Fruit fly (Drosophila melanogaster) whole organism, embryonic: ENCODE results near the gene Ance-2.

Experiments
- ATbp ChIP-seq: fragments of 200-800 bp; sonication (Bioruptor generic); optimal IDR thresholded peaks from 2 replicates; lab custom pipeline; 2017; ENCODE audit warnings: missing biosample characterization, mild to moderate bottlenecking, missing genetic modification characterization, missing genetic modification reagents
- Asciz ChIP-seq: fragments of 200-800 bp; sonication (Bioruptor generic); optimal IDR thresholded peaks from 2 replicates; lab custom pipeline; 2017; ENCODE audit warnings: missing biosample characterization, mild to moderate bottlenecking, missing genetic modification characterization, missing genetic modification reagents
- CG10321 ChIP-seq: fragments of 200-800 bp; sonication (Bioruptor generic); IDR thresholded peaks from 2 replicates; pipeline ENCODE4 v1.3.6; 2022; ENCODE audit warnings: missing biosample characterization, missing genetic modification characterization
- CG10959 ChIP-seq: fragments of 200-800 bp; sonication (Bioruptor generic); IDR thresholded peaks from 2 replicates; pipeline ENCODE4 v1.3.6; 2022; ENCODE audit warnings: missing biosample characterization, missing genetic modification characterization
- CG11696 ChIP-seq: fragments of 200-800 bp; sonication (Bioruptor generic); IDR thresholded peaks from 2 replicates; pipeline ENCODE4 v1.3.6; 2022; ENCODE audit warnings: missing biosample characterization, missing genetic modification characterization
- CG1233 ChIP-seq: fragments of 200-800 bp; sonication (Bioruptor generic); optimal IDR thresholded peaks from 4 replicates; lab custom pipeline; 2018; ENCODE audit warnings: missing biosample characterization, mild to moderate bottlenecking, missing genetic modification characterization
- CG12744 ChIP-seq: fragments of 200-800 bp; sonication (Bioruptor generic); optimal IDR thresholded peaks from 2 replicates; lab custom pipeline; 2016; ENCODE audit warnings: missing biosample characterization, missing genetic modification characterization
- CG18599 ChIP-seq: fragments of 200-800 bp; sonication (Bioruptor generic); optimal IDR thresholded peaks from 3 replicates; lab custom pipeline; 2017; ENCODE audit warnings: missing biosample characterization, missing genetic modification characterization, mild to moderate bottlenecking, moderate library complexity, missing genetic modification reagents
- CG31388 ChIP-seq: fragments of 200-800 bp; sonication (Bioruptor generic); optimal IDR thresholded peaks from 2 replicates; lab custom pipeline; 2016; ENCODE audit warnings: missing biosample characterization, missing genetic modification characterization
- CG3726 ChIP-seq: fragments of 200-800 bp; sonication (Bioruptor generic); IDR thresholded peaks from 3 replicates; pipeline ENCODE4, ENCODE4 v1.3.6; 2022; ENCODE audit warnings: missing biosample characterization, missing genetic modification characterization
- CG5245 ChIP-seq: fragments of 200-800 bp; sonication (Bioruptor generic); optimal IDR thresholded peaks from 3 replicates; lab custom pipeline; 2016; ENCODE audit warnings: missing biosample characterization, missing genetic modification characterization
- CG6765 ChIP-seq: fragments of 200-800 bp; sonication (Bioruptor generic); optimal IDR thresholded peaks from 3 replicates; lab custom pipeline; 2017; ENCODE audit warnings: missing biosample characterization, mild to moderate bottlenecking, missing genetic modification characterization
- CG7556 ChIP-seq: fragments of 200-800 bp; sonication (Bioruptor generic); optimal IDR thresholded peaks from 2 replicates; lab custom pipeline; 2017; ENCODE audit warnings: missing biosample characterization, mild to moderate bottlenecking, missing genetic modification characterization
- CG9797 ChIP-seq: fragments of 200-800 bp; sonication (Bioruptor generic); optimal IDR thresholded peaks from 3 replicates; lab custom pipeline; 2018; ENCODE audit warnings: missing biosample characterization, mild to moderate bottlenecking, missing genetic modification characterization
- CG9876 ChIP-seq: fragments of 200-800 bp; sonication (Bioruptor generic); optimal IDR thresholded peaks from 2 replicates; lab custom pipeline; 2016; ENCODE audit warnings: missing biosample characterization, missing genetic modification characterization
- Dad ChIP-seq: fragments of 200-800 bp; sonication (Bioruptor generic); optimal IDR thresholded peaks from 3 replicates; lab custom pipeline; 2016; ENCODE audit warnings: missing biosample characterization, missing genetic modification characterization
- Deaf1 ChIP-seq: fragments of 200-800 bp; optimal IDR thresholded peaks from 3 replicates; lab custom pipeline; 2019; ENCODE audit warnings: missing biosample characterization, mild to moderate bottlenecking, missing genetic modification characterization, moderate library complexity
- Dp ChIP-seq: fragments of 200-800 bp; sonication (Bioruptor generic); optimal IDR thresholded peaks from 2 replicates; lab custom pipeline; 2018; ENCODE audit warnings: missing biosample characterization, mild to moderate bottlenecking, missing genetic modification characterization, moderate library complexity
- E2f1 ChIP-seq: fragments of 200-800 bp; sonication (Bioruptor generic); IDR thresholded peaks from 2 replicates; pipeline ENCODE4 v1.3.6; 2022; ENCODE audit warnings: missing biosample characterization, missing genetic modification characterization
- Elba2 ChIP-seq: fragments of 200-800 bp; sonication (Bioruptor generic); optimal IDR thresholded peaks from 3 replicates; lab custom pipeline; 2016; ENCODE audit warnings: missing biosample characterization, missing genetic modification characterization
- HmgD ChIP-seq: fragments of 200-800 bp; sonication (Bioruptor generic); optimal IDR thresholded peaks from 3 replicates; lab custom pipeline; 2016; ENCODE audit warnings: missing biosample characterization, missing genetic modification characterization
- Lhr ChIP-seq: fragments of 200-800 bp; sonication (Bioruptor generic); optimal IDR thresholded peaks from 3 replicates; lab custom pipeline; 2017; ENCODE audit warnings: mild to moderate bottlenecking, missing biosample characterization, missing genetic modification reagents, missing genetic modification characterization
- MESR4 ChIP-seq: fragments of 200-800 bp; sonication (Bioruptor generic); optimal IDR thresholded peaks from 2 replicates; lab custom pipeline; 2018; ENCODE audit warnings: missing biosample characterization, mild to moderate bottlenecking, missing genetic modification characterization, moderate library complexity
- Meics ChIP-seq: fragments of 200-800 bp; sonication (Bioruptor generic); optimal IDR thresholded peaks from 2 replicates; lab custom pipeline; 2017; ENCODE audit warnings: missing biosample characterization, mild to moderate bottlenecking, missing genetic modification characterization
- NC2α ChIP-seq: fragments of 200-800 bp; sonication (Bioruptor generic); optimal IDR thresholded peaks from 2 replicates; lab custom pipeline; 2016; ENCODE audit warnings: missing biosample characterization, missing genetic modification characterization
- Taf1 ChIP-seq: fragments of 200-800 bp; sonication (Bioruptor generic); IDR thresholded peaks from 2 replicates; pipeline ENCODE4 v1.3.6; 2022; ENCODE audit warnings: missing biosample characterization, missing genetic modification characterization
- Vsx1 ChIP-seq: fragments of 200-800 bp; sonication (Bioruptor generic); optimal IDR thresholded peaks from 2 replicates; lab custom pipeline; 2017; ENCODE audit warnings: missing biosample characterization, mild to moderate bottlenecking, missing genetic modification characterization, missing genetic modification reagents
- YL-1 ChIP-seq: fragments of 200-800 bp; sonication (Bioruptor generic); optimal IDR thresholded peaks from 3 replicates; lab custom pipeline; 2017; ENCODE audit warnings: missing biosample characterization, mild to moderate bottlenecking, missing genetic modification characterization
- abd-A ChIP-seq: fragments of 200-800 bp; sonication (Bioruptor generic); optimal IDR thresholded peaks from 3 replicates; lab custom pipeline; 2019; ENCODE audit warnings: missing biosample characterization, mild to moderate bottlenecking, missing genetic modification characterization, moderate library complexity
- cato ChIP-seq: fragments of 200-800 bp; sonication (Bioruptor generic); optimal IDR thresholded peaks from 2 replicates; lab custom pipeline; 2016; ENCODE audit warnings: missing biosample characterization, missing genetic modification characterization, borderline replicate concordance
- chinmo ChIP-seq: fragments of 200-800 bp; sonication (Bioruptor generic); IDR thresholded peaks from 4 replicates; pipeline ENCODE4 v1.3.6; 2022; ENCODE audit warnings: missing biosample characterization, missing genetic modification characterization; ENCODE audit not compliant: partially characterized antibody
- crol ChIP-seq: fragments of 200-800 bp; sonication (Bioruptor generic); IDR thresholded peaks from 2 replicates; pipeline ENCODE4 v1.3.6; 2022; ENCODE audit warnings: missing biosample characterization, missing genetic modification characterization
- dmrt99B ChIP-seq: fragments of 200-800 bp; sonication (Bioruptor generic); optimal IDR thresholded peaks from 2 replicates; lab custom pipeline; 2018; ENCODE audit warnings: missing biosample characterization, mild to moderate bottlenecking, missing genetic modification characterization, moderate library complexity
- fru ChIP-seq: fragments of >200 bp; optimal IDR thresholded peaks from 2 replicates; lab custom pipeline; 2017
- grn ChIP-seq: fragments of 200-800 bp; sonication (Bioruptor generic); optimal IDR thresholded peaks from 3 replicates; lab custom pipeline; 2017; ENCODE audit warnings: missing biosample characterization, missing genetic modification characterization
- gro ChIP-seq: fragments of 200-800 bp; sonication (Bioruptor generic); optimal IDR thresholded peaks from 2 replicates; lab custom pipeline; 2016; ENCODE audit warnings: missing biosample characterization, missing genetic modification characterization
- jigr1 ChIP-seq: fragments of 200-800 bp; sonication (Bioruptor generic); IDR thresholded peaks from 3 replicates; pipeline ENCODE4 v1.3.6; 2022; ENCODE audit warnings: missing biosample characterization, missing genetic modification characterization
- kay ChIP-seq: fragments of 200-800 bp; sonication (Bioruptor generic); optimal IDR thresholded peaks from 2 replicates; lab custom pipeline; 2016; ENCODE audit warnings: missing biosample characterization, missing genetic modification characterization
- mirr ChIP-seq: fragments of 200-800 bp; sonication (Bioruptor generic); optimal IDR thresholded peaks from 3 replicates; lab custom pipeline; 2018; ENCODE audit warnings: missing biosample characterization, mild to moderate bottlenecking, missing genetic modification characterization
- oc ChIP-seq: fragments of 200-800 bp; sonication (Bioruptor generic); optimal IDR thresholded peaks from 2 replicates; lab custom pipeline; 2018; ENCODE audit warnings: missing biosample characterization, mild to moderate bottlenecking, missing genetic modification characterization, moderate library complexity
- org-1 ChIP-seq: fragments of 200-800 bp; sonication (Bioruptor generic); optimal IDR thresholded peaks from 2 replicates; lab custom pipeline; 2017; ENCODE audit warnings: missing biosample characterization, missing genetic modification characterization
- pita ChIP-seq: fragments of 200-800 bp; sonication (Bioruptor generic); optimal IDR thresholded peaks from 2 replicates; lab custom pipeline; 2017; ENCODE audit warnings: missing biosample characterization, mild to moderate bottlenecking, missing genetic modification characterization
- sd ChIP-seq: fragments of 200-800 bp; sonication (Bioruptor generic); optimal IDR thresholded peaks from 3 replicates; lab custom pipeline; 2018; ENCODE audit warnings: missing biosample characterization, mild to moderate bottlenecking, missing genetic modification characterization, moderate library complexity
- slbo ChIP-seq: fragments of 200-800 bp; sonication (Bioruptor generic); IDR thresholded peaks from 2 replicates; pipeline ENCODE4 v1.3.6; 2022; ENCODE audit warnings: missing biosample characterization, missing genetic modification characterization
- so ChIP-seq: fragments of 200-800 bp; sonication (Bioruptor generic); IDR thresholded peaks from 3 replicates; pipeline ENCODE4 v1.3.6; 2022; ENCODE audit warnings: missing biosample characterization, missing genetic modification characterization
- stc ChIP-seq: fragments of 200-800 bp; sonication (Bioruptor generic); IDR thresholded peaks from 2 replicates; pipeline ENCODE4 v1.3.6; 2022; ENCODE audit warnings: missing biosample characterization, missing genetic modification characterization
- sug ChIP-seq: fragments of 200-800 bp; optimal IDR thresholded peaks from 2 replicates; lab custom pipeline; 2019; ENCODE audit warnings: missing biosample characterization, mild to moderate bottlenecking, missing genetic modification characterization, moderate library complexity
- zen ChIP-seq: fragments of 200-800 bp; sonication (Bioruptor generic); optimal IDR thresholded peaks from 3 replicates; lab custom pipeline; 2018; ENCODE audit warnings: missing biosample characterization, mild to moderate bottlenecking, missing genetic modification characterization, moderate library complexity
- zfh1 ChIP-seq: fragments of 200-800 bp; sonication (Bioruptor generic); IDR thresholded peaks from 3 replicates; pipeline ENCODE4 v1.3.6; 2022; ENCODE audit warnings: missing biosample characterization, missing genetic modification characterization

Ance-2 gene

dm6 chr2L:13869400-13869799 lies 39.7 kb upstream of the Ance-2 start (continued):
- TF ChIP-seq CG9797 (GFP tag; lab: Kevin White, UChicago) (no peak), ATbp (GFP tag; lab: Kevin White, UChicago) (no peak)

- TF ChIP-seq stc, result no peak
- TF ChIP-seq grn (GFP tag; lab: Kevin White, UChicago), result no peak
- TF ChIP-seq crol (GFP tag; lab: Robert Waterston, UW), result peak; percentile 50; the same call in 1 of the 2 replicates
- peak; percentile 51 for TF ChIP-seq sd (tag; lab: Kevin White, UChicago)
- TF ChIP-seq so (GFP tag; lab: Robert Waterston, UW), result 0 out of 3 replicates have a peak, but pooled peaks have one; percentile 31
- TF ChIP-seq abd-A (tag; lab: Kevin White, UChicago), result peak; percentile 18
Observed at dm6 chr2L:13873147-13873546, 36.0 kb upstream of the Ance-2 start.

DNA sequence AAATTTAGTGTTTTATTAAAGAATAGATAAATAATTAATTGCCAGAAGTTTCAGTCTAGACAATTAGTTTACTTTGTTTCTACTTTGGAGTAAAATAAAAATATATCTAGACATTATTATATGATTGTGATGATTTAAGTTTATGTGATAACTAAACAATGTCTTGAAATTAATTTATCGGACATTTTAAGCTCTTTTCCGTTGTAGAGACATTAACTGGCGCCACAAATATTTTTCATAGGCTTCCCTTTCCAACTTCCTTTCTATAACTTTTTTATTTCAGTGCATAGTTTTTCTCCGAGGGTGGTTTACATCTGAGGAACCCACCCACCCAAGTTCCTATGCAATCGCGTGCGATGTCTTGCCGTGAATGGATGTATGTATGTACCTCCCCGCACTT lies 32.4 kb upstream of the Ance-2 start:
- TF ChIP-seq CG1233 (GFP tag; lab: Kevin White, UChicago), result no peak
- TF ChIP-seq slbo (GFP tag; lab: Robert Waterston, UW), result no peak
- TF ChIP-seq CG12744 (GFP tag; lab: Kevin White, UChicago), result no peak
- no peak for TF ChIP-seq org-1 (GFP tag; lab: Kevin White, UChicago)
- TF ChIP-seq CG6765 (GFP tag; lab: Kevin White, UChicago), result no peak
- TF ChIP-seq fru (lab: Kevin White, UChicago), result no peak
- no peak for TF ChIP-seq sug (tag; lab: Kevin White, UChicago)
- TF ChIP-seq dmrt99B, result peak; percentile 63
- TF ChIP-seq Asciz (GFP tag; lab: Kevin White, UChicago), result peak; percentile 41
- no peak for TF ChIP-seq Dad (GFP tag; lab: Kevin White, UChicago)
- no peak for TF ChIP-seq CG3726 (GFP tag; lab: Robert Waterston, UW)
- TF ChIP-seq HmgD, result no peak
- no peak for TF ChIP-seq CG9876 (GFP tag; lab: Kevin White, UChicago)
- no peak for TF ChIP-seq Elba2 (GFP tag; lab: Kevin White, UChicago)
- TF ChIP-seq oc, result no peak
- TF ChIP-seq YL-1 (GFP tag; lab: Kevin White, UChicago), result no peak
- TF ChIP-seq CG11696 (GFP tag; lab: Robert Waterston, UW), result no peak
- 0 out of 3 replicates have a peak, but pooled peaks have one; percentile 30 for TF ChIP-seq zfh1 (GFP tag; lab: Robert Waterston, UW)
- TF ChIP-seq Vsx1 (GFP tag; lab: Kevin White, UChicago), result no peak
- TF ChIP-seq zen (tag; lab: Kevin White, UChicago), result no peak
- TF ChIP-seq CG10959 (GFP tag; lab: Robert Waterston, UW), result no peak
- TF ChIP-seq CG5245 (GFP tag; lab: Kevin White, UChicago), result peak; percentile 35
- no peak for TF ChIP-seq chinmo
- no peak for TF ChIP-seq NC2α (GFP tag; lab: Kevin White, UChicago)
- no peak for TF ChIP-seq Meics
- peak; percentile 13 for TF ChIP-seq kay
- TF ChIP-seq mirr (GFP tag; lab: Kevin White, UChicago), result no peak
- TF ChIP-seq Dp (GFP tag; lab: Kevin White, UChicago), result no peak
- no peak for TF ChIP-seq CG10321 (GFP tag; lab: Robert Waterston, UW)
- TF ChIP-seq Deaf1 (tag; lab: Kevin White, UChicago), result no peak
- TF ChIP-seq MESR4 (GFP tag; lab: Kevin White, UChicago), result no peak
- TF ChIP-seq E2f1 (GFP tag; lab: Robert Waterston, UW), result no peak
- no peak for TF ChIP-seq Lhr
- TF ChIP-seq CG18599 (GFP tag; lab: Kevin White, UChicago), result peak; percentile 4
- no peak for TF ChIP-seq CG31388 (GFP tag; lab: Kevin White, UChicago)
- no peak for TF ChIP-seq cato (GFP tag; lab: Kevin White, UChicago)
- no peak for TF ChIP-seq Taf1 (GFP tag; lab: Robert Waterston, UW)
- TF ChIP-seq jigr1 (GFP tag; lab: Robert Waterston, UW), result no peak
- no peak for TF ChIP-seq gro (GFP tag; lab: Kevin White, UChicago)
- TF ChIP-seq CG7556, result peak; percentile 67
- no peak for TF ChIP-seq pita (GFP tag; lab: Kevin White, UChicago)
